Worm (Caenorhabditis elegans) whole organism, L1 larva: Measurements from ENCODE around the gene F47B10.8.

Experiments used
- C34B4.2 ChIP-seq: sonication (generic microtip); optimal IDR thresholded peaks from 2 replicates; lab custom pipeline; 2017; ENCODE audit warnings: mild to moderate bottlenecking, missing genetic modification characterization, missing compliant biosample characterization
- F16B12.6 ChIP-seq: fragments of 150-350 bp; optimal IDR thresholded peaks from 2 replicates; lab custom pipeline; 2014; ENCODE audit warnings: missing biosample characterization, missing genetic modification characterization
- Y116A8C.19 ChIP-seq: sonication (generic microtip); optimal IDR thresholded peaks from 2 replicates; lab custom pipeline; 2016; ENCODE audit warnings: missing compliant biosample characterization, missing genetic modification characterization, borderline replicate concordance
- blmp-1 ChIP-seq: fragments of 150-350 bp; optimal IDR thresholded peaks from 2 replicates; lab custom pipeline; 2014; ENCODE audit warnings: missing biosample characterization, missing genetic modification characterization
- ceh-8 ChIP-seq: fragments of 200-800 bp; sonication (Bioruptor generic); optimal IDR thresholded peaks from 2 replicates; lab custom pipeline; 2018; ENCODE audit warnings: mild to moderate bottlenecking, missing genetic modification characterization, moderate library complexity, missing compliant biosample characterization
- ceh-82 ChIP-seq, 3 experiments: fragments of 150-350 bp in 1 of 3; sonication (generic microtip) in 2 of 3; optimal IDR thresholded peaks; 2 replicates each; lab custom pipeline; 2014 to 2017; ENCODE audit warnings: missing biosample characterization in 3 of 3, missing genetic modification characterization in 3 of 3
- ceh-90 ChIP-seq: sonication (generic microtip); optimal IDR thresholded peaks from 2 replicates; lab custom pipeline; 2016; ENCODE audit warnings: missing genetic modification characterization, missing compliant biosample characterization
- ces-1 ChIP-seq: fragments of 150-350 bp; optimal IDR thresholded peaks from 2 replicates; lab custom pipeline; 2014; ENCODE audit warnings: missing biosample characterization, missing genetic modification reagents, missing genetic modification characterization
- dsc-1 ChIP-seq: sonication (generic microtip); optimal IDR thresholded peaks from 2 replicates; lab custom pipeline; 2016; ENCODE audit warnings: mild to moderate bottlenecking, missing genetic modification characterization, missing compliant biosample characterization
- efl-1 ChIP-seq, 4 experiments: fragments of 150-350 bp; optimal IDR thresholded peaks in 3 of 4; peaks in 1 of 4; 1 replicate in 1 of 4; 2 replicates in 3 of 4; lab custom pipeline; 2014; ENCODE audit warnings: missing biosample characterization in 2 of 4, missing genetic modification characterization in 2 of 4, missing genetic modification reagents in 2 of 4
- egl-27 ChIP-seq, 2 experiments: fragments of 150-350 bp in 1 of 2; sonication (generic microtip); optimal IDR thresholded peaks; 3 replicates each; lab custom pipeline; 2017 to 2018; ENCODE audit warnings: missing biosample characterization in 2 of 2, missing genetic modification characterization in 2 of 2, missing genetic modification reagents in 2 of 2
- elt-2 ChIP-seq: sonication (generic microtip); optimal IDR thresholded peaks from 2 replicates; lab custom pipeline; 2016; ENCODE audit warnings: missing genetic modification characterization, mild to moderate bottlenecking, inconsistent platforms, missing compliant biosample characterization, missing genetic modification reagents
- elt-3 ChIP-seq, 6 experiments: fragments of 150-350 bp in 1 of 6; sonication (generic microtip); optimal IDR thresholded peaks; 2 replicates each; lab custom pipeline; 2017 to 2018; ENCODE audit warnings: missing biosample characterization in 6 of 6, missing genetic modification characterization in 6 of 6, inconsistent platforms in 1 of 6
- ets-5 ChIP-seq: fragments of 200-800 bp; sonication (Bioruptor generic); IDR thresholded peaks from 2 replicates; pipeline ENCODE4 v1.3.6; 2022; ENCODE audit warnings: missing genetic modification characterization, missing compliant biosample characterization
- fkh-4 ChIP-seq: sonication (generic microtip); optimal IDR thresholded peaks from 2 replicates; lab custom pipeline; 2016; ENCODE audit warnings: missing compliant biosample characterization, missing genetic modification characterization, borderline replicate concordance
- fkh-8 ChIP-seq: sonication (generic microtip); optimal IDR thresholded peaks from 2 replicates; lab custom pipeline; 2016; ENCODE audit warnings: mild to moderate bottlenecking, missing genetic modification characterization, missing compliant biosample characterization
- hlh-17 ChIP-seq: fragments of 200-800 bp; sonication (Bioruptor generic); optimal IDR thresholded peaks from 2 replicates; lab custom pipeline; 2018; ENCODE audit warnings: missing genetic modification characterization, mild to moderate bottlenecking, missing compliant biosample characterization, moderate library complexity, borderline replicate concordance
- hlh-4 ChIP-seq: sonication (generic microtip); optimal IDR thresholded peaks from 2 replicates; lab custom pipeline; 2016; ENCODE audit warnings: mild to moderate bottlenecking, missing genetic modification characterization, missing compliant biosample characterization
- irx-1 ChIP-seq: sonication (generic microtip); optimal IDR thresholded peaks from 2 replicates; lab custom pipeline; 2016; ENCODE audit warnings: missing genetic modification characterization, missing compliant biosample characterization
- isw-1 ChIP-seq: fragments of 200-800 bp; sonication (Bioruptor generic); IDR thresholded peaks from 2 replicates; pipeline ENCODE4 v1.3.6; 2022; ENCODE audit warnings: missing genetic modification characterization, missing compliant biosample characterization
- jun-1 ChIP-seq: fragments of 150-350 bp; optimal IDR thresholded peaks from 2 replicates; lab custom pipeline; 2014; ENCODE audit warnings: missing biosample characterization, missing genetic modification reagents, missing genetic modification characterization
- lin-14 ChIP-seq: fragments of 200-800 bp; sonication (Bioruptor generic); optimal IDR thresholded peaks from 2 replicates; lab custom pipeline; 2018; ENCODE audit warnings: mild to moderate bottlenecking, missing genetic modification characterization, moderate library complexity, missing compliant biosample characterization
- lin-15B ChIP-seq: fragments of 150-350 bp; sonication (generic microtip); optimal IDR thresholded peaks from 3 replicates; lab custom pipeline; 2014; ENCODE audit warnings: missing biosample characterization, missing genetic modification characterization
- lsy-2 ChIP-seq, 2 experiments: fragments of 150-350 bp; optimal IDR thresholded peaks; 2 replicates each; lab custom pipeline; 2014; ENCODE audit warnings: missing biosample characterization in 2 of 2, missing genetic modification characterization in 2 of 2
- mdl-1 ChIP-seq, 2 experiments: fragments of 150-350 bp; optimal IDR thresholded peaks; 2 replicates each; lab custom pipeline; 2014 to 2017; ENCODE audit warnings: missing biosample characterization in 2 of 2, missing genetic modification characterization in 2 of 2, inconsistent platforms in 1 of 2
- mef-2 ChIP-seq: fragments of 150-350 bp; optimal IDR thresholded peaks from 2 replicates; lab custom pipeline; 2014; ENCODE audit warnings: missing biosample characterization, missing genetic modification characterization
- mep-1 ChIP-seq: fragments of 150-350 bp; optimal IDR thresholded peaks from 2 replicates; lab custom pipeline; 2014; ENCODE audit warnings: missing biosample characterization, missing genetic modification characterization
- nhr-11 ChIP-seq: fragments of 150-350 bp; optimal IDR thresholded peaks from 2 replicates; lab custom pipeline; 2014; ENCODE audit warnings: missing biosample characterization, missing genetic modification characterization
- nhr-20 ChIP-seq: sonication (generic microtip); optimal IDR thresholded peaks from 2 replicates; lab custom pipeline; 2016; ENCODE audit warnings: mild to moderate bottlenecking, missing genetic modification characterization, missing compliant biosample characterization
- nhr-47 ChIP-seq: sonication (generic microtip); optimal IDR thresholded peaks from 2 replicates; lab custom pipeline; 2016; ENCODE audit warnings: mild to moderate bottlenecking, missing genetic modification characterization, moderate library complexity, missing compliant biosample characterization
- nhr-71 ChIP-seq: sonication (generic microtip); optimal IDR thresholded peaks from 2 replicates; lab custom pipeline; 2016; ENCODE audit warnings: mild to moderate bottlenecking, missing genetic modification characterization, moderate library complexity, missing compliant biosample characterization
- nhr-77 ChIP-seq: fragments of 150-350 bp; optimal IDR thresholded peaks from 2 replicates; lab custom pipeline; 2014; ENCODE audit warnings: missing biosample characterization, missing genetic modification characterization
- nhr-84 ChIP-seq: sonication (generic microtip); optimal IDR thresholded peaks from 2 replicates; lab custom pipeline; 2017; ENCODE audit warnings: missing biosample characterization, missing genetic modification characterization
- nhr-85 ChIP-seq: sonication (generic microtip); peaks from one replicate; lab custom pipeline; 2016; ENCODE audit warnings: missing genetic modification characterization, inconsistent platforms, missing compliant biosample characterization
- nhr-90 ChIP-seq: sonication (generic microtip); optimal IDR thresholded peaks from 2 replicates; lab custom pipeline; 2016; ENCODE audit warnings: mild to moderate bottlenecking, missing genetic modification characterization, missing compliant biosample characterization; ENCODE audit not compliant: poor library complexity
- pqm-1 ChIP-seq: sonication (generic microtip); optimal IDR thresholded peaks from 3 replicates; lab custom pipeline; 2017; ENCODE audit warnings: missing biosample characterization, missing genetic modification characterization
- rnt-1 ChIP-seq: sonication (generic microtip); optimal IDR thresholded peaks from 2 replicates; lab custom pipeline; 2016; ENCODE audit warnings: mild to moderate bottlenecking, missing genetic modification characterization, moderate library complexity, missing compliant biosample characterization
- snpc-4 ChIP-seq: fragments of 150-350 bp; optimal IDR thresholded peaks from 2 replicates; lab custom pipeline; 2014; ENCODE audit warnings: missing biosample characterization, missing genetic modification characterization
- snu-23 ChIP-seq: sonication (generic microtip); optimal IDR thresholded peaks from 2 replicates; lab custom pipeline; 2016; ENCODE audit warnings: missing genetic modification characterization, missing compliant biosample characterization
- sox-4 ChIP-seq: sonication (generic microtip); optimal IDR thresholded peaks from 2 replicates; lab custom pipeline; 2016; ENCODE audit warnings: missing genetic modification characterization, missing compliant biosample characterization
- sup-37 ChIP-seq: fragments of 200-800 bp; sonication (Bioruptor generic); optimal IDR thresholded peaks from 2 replicates; lab custom pipeline; 2018; ENCODE audit warnings: mild to moderate bottlenecking, missing genetic modification characterization, missing compliant biosample characterization
- swsn-7 ChIP-seq: sonication (generic microtip); optimal IDR thresholded peaks from 2 replicates; lab custom pipeline; 2016; ENCODE audit warnings: missing genetic modification characterization, missing compliant biosample characterization
- tbx-2 ChIP-seq: sonication (generic microtip); optimal IDR thresholded peaks from 2 replicates; lab custom pipeline; 2016; ENCODE audit warnings: missing genetic modification characterization, missing compliant biosample characterization
- tlp-1 ChIP-seq: fragments of 150-350 bp; optimal IDR thresholded peaks from 2 replicates; lab custom pipeline; 2014; ENCODE audit warnings: missing biosample characterization, missing genetic modification characterization
- unc-30 ChIP-seq: sonication (generic microtip); optimal IDR thresholded peaks from 2 replicates; lab custom pipeline; 2017; ENCODE audit warnings: missing biosample characterization, missing genetic modification characterization
- unc-86 ChIP-seq: sonication (generic microtip); optimal IDR thresholded peaks from 2 replicates; lab custom pipeline; 2016; ENCODE audit warnings: missing genetic modification characterization, missing compliant biosample characterization
- vab-15 ChIP-seq: sonication (generic microtip); optimal IDR thresholded peaks from 2 replicates; lab custom pipeline; 2017; ENCODE audit warnings: missing genotype, mild to moderate bottlenecking, missing genetic modification characterization, missing compliant biosample characterization
- xbp-1 ChIP-seq: sonication (generic microtip); optimal IDR thresholded peaks from 2 replicates; lab custom pipeline; 2016; ENCODE audit warnings: missing genetic modification characterization, missing compliant biosample characterization
- zag-1 ChIP-seq: fragments of 150-350 bp; optimal IDR thresholded peaks from 2 replicates; lab custom pipeline; 2014; ENCODE audit warnings: missing biosample characterization, missing genetic modification characterization
- zip-4 ChIP-seq: fragments of 200-800 bp; sonication (Bioruptor generic); optimal IDR thresholded peaks from 2 replicates; lab custom pipeline; 2018; ENCODE audit warnings: mild to moderate bottlenecking, missing genetic modification characterization, moderate library complexity, missing compliant biosample characterization
- ztf-11 ChIP-seq, 2 experiments: sonication (generic microtip); optimal IDR thresholded peaks; 2 replicates each; lab custom pipeline; 2016 to 2017; ENCODE audit warnings: missing genetic modification characterization in 2 of 2, missing biosample characterization in 1 of 2, missing compliant biosample characterization in 1 of 2

F47B10.8 gene

DNA sequence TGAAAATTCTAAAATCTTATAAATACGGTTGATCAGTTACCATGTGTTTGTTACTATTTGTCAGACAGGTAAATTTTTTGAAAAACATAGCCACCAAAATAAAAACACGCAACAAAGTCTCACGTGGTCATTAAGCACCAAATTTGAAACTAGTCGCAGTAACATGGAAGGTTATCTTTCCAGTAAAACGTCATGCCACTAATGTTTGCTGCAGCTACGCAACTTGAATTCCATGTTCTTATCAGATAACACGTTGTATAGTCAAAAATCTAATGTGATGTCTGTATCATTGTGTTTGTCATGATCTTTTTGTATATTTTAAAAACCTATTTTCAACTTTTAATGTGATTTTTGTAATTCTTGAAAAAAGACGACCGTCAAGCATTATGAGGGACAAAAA is 8.8 kb downstream of the F47B10.8 start (continued):
- peak; percentile 41 for TF ChIP-seq lin-14 (GFP tag; lab: Kevin White, UChicago)
- TF ChIP-seq snu-23 (GFP tag; lab: Kevin White, UChicago): peak; percentile 7
- TF ChIP-seq nhr-84 (tag; lab: Kevin White, UChicago): no peak
- peak; percentile 37 for TF ChIP-seq nhr-71 (tag; lab: Kevin White, UChicago)
- TF ChIP-seq, all 84 proteins: peak for 11

DNA sequence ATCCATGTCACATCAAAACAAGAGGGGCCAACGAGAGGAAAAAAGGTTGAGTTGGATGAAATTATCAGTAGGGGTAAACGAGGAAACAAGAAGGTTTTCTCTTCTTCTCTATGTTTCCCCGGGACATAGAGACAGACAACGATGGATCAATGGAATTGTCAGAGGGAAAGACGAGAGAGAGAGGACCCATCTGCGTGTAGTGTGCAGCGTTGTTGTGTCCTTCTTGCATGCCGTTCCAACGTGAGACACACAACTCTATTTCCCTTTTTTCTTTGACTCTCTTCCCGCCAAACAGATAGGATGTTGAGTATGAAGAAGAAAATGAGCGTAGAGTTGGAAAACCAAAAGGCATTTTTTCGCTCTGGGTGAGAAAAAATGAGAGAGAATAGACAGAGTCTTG is 9.7 kb downstream of the F47B10.8 start:
- TF ChIP-seq isw-1 (no peak), lin-15B (no peak), hlh-4 (no peak), jun-1 (tag; lab: Kevin White, UChicago) (no peak), ceh-82 (tag; optimal IDR thresholded peaks at IDR 0.05; lab: Kevin White, UChicago) (peak in 2 of 3 experiments; percentile 59 to 77), elt-2 (tag; lab: Kevin White, UChicago) (no peak), nhr-84 (tag; lab: Kevin White, UChicago) (no peak), zip-4 (GFP tag; lab: Kevin White, UChicago) (no peak), mep-1 (tag; lab: Kevin White, UChicago) (peak; percentile 80), egl-27 (tag; optimal IDR thresholded peaks at IDR 0.05; lab: Kevin White, UChicago) (peak; percentile 6 to 17), ztf-11 (tag; optimal IDR thresholded peaks at IDR 0.05; lab: Kevin White, UChicago) (no peak), C34B4.2 (no peak), xbp-1 (peak; percentile 23), mef-2 (tag; lab: Kevin White, UChicago) (peak; percentile 14), swsn-7 (tag; lab: Kevin White, UChicago) (peak; percentile 57), ets-5 (GFP tag; lab: Robert Waterston, UW) (no peak), nhr-20 (tag; lab: Kevin White, UChicago) (peak; percentile 69), nhr-11 (tag; lab: Kevin White, UChicago) (no peak), lsy-2 (tag; optimal IDR thresholded peaks at IDR 0.05; lab: Kevin White, UChicago) (peak; percentile 37 to 75), pqm-1 (tag; lab: Kevin White, UChicago) (no peak), fkh-8 (peak; percentile 63), ceh-8 (GFP tag; lab: Kevin White, UChicago) (no peak), F16B12.6 (peak; percentile 30), sup-37 (GFP tag; lab: Kevin White, UChicago) (no peak), ces-1 (GFP tag; lab: Kevin White, UChicago) (no peak), mdl-1 (tag; optimal IDR thresholded peaks at IDR 0.05; lab: Kevin White, UChicago) (peak in 1 of 2 experiments; percentile 61), hlh-17 (GFP tag; lab: Kevin White, UChicago) (no peak), fkh-4 (no peak), rnt-1 (peak; percentile 66), vab-15 (tag; lab: Kevin White, UChicago) (no peak), unc-30 (tag; lab: Kevin White, UChicago) (no peak), blmp-1 (tag; lab: Kevin White, UChicago) (no peak), tlp-1 (tag; lab: Kevin White, UChicago) (no peak), sox-4 (no peak), elt-3 (tag; optimal IDR thresholded peaks at IDR 0.05; lab: Kevin White, UChicago) (peak in 4 of 6 experiments; percentile 31 to 73 (median 41)), nhr-85 (tag; lab: Kevin White, UChicago) (peak; percentile 74), tbx-2 (peak; percentile 59), nhr-90 (tag; lab: Kevin White, UChicago) (peak; percentile 25), zag-1 (tag; lab: Kevin White, UChicago) (no peak), snpc-4 (tag; lab: Kevin White, UChicago) (no peak), dsc-1 (tag; lab: Kevin White, UChicago) (peak; percentile 58), Y116A8C.19 (tag; lab: Kevin White, UChicago) (no peak), ceh-90 (tag; lab: Kevin White, UChicago) (no peak), nhr-47 (peak; percentile 59), irx-1 (tag; lab: Kevin White, UChicago) (peak; percentile 37), nhr-77 (tag; lab: Kevin White, UChicago) (peak; percentile 64), unc-86 (tag; lab: Kevin White, UChicago) (no peak), efl-1 (optimal IDR thresholded peaks at IDR 0.05; lab: Kevin White, UChicago) (peak; percentile 32 to 55), efl-1 (GFP tag; optimal IDR thresholded peaks at IDR 0.05 in 1 of 2; lab: Kevin White, UChicago) (no peak)
